Worm (Caenorhabditis elegans) whole organism, dauer: ENCODE data around the gene cyp-33C1.
"Not testable (repeated sequence)": the region's sequence is repeated elsewhere in the genome, so short reads cannot be mapped to it uniquely, and the experiment has no call there.

Experiments used
- unc-62 ChIP-seq: sonication (generic microtip); optimal IDR thresholded peaks from 2 replicates; lab custom pipeline; 2017; ENCODE audit warnings: missing biosample characterization, missing genetic modification reagents, missing genetic modification characterization

cyp-33C1 gene

DNA sequence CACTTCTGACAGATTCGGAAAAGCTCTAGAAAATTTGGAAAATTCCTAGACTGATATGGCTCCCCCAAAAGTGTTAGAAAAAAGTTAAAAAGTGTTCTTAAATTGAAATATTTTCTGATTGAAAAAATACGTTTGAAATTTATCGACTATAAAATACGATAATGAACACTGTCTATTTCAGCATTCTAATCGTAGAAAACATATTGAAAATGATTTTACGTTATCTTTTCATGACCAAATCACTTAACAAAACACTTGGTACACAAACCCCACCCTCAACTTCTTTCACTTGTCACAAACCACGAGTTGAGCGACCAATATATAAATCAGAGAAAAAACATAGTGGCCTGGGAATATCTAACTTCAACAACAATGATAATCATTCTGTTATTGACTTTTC is at the start of gene cyp-33C1:
Gene cyp-33C1 (plus strand): TSS at position 301 of the 400 bp plus-strand sequence.
- TF ChIP-seq unc-62: no peak

DNA sequence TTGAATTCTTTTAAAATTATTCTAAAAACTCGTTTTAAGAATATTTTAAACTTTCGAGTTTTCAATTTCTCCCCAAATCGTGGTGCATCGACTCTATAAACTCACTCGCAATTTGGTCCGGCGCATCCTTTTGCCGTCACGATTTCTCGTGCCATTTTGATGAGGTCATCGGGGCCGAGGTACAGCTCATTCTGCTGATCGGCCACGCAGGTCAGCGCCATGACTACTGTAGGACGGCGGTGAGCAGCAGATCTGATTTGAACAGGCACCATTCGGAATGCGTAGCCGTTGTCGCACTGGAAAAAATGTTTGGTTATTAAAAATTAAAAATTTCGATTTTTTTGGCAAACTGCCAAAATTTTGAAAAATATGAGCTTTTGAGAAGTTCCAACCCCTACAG is 46.6 kb upstream of the cyp-33C1 start:
- no peak for TF ChIP-seq unc-62

ce11 chrV:2133512-2133911 is 45.8 kb upstream of the cyp-33C1 start:
- TF ChIP-seq unc-62: no peak

- no peak for TF ChIP-seq unc-62
These were observed 45.0 kb upstream of the cyp-33C1 start for ce11 chrV:2134340-2134739.

ce11 chrV:2135323-2135722 is 44.0 kb upstream of the cyp-33C1 start:
- no peak for TF ChIP-seq unc-62

- TF ChIP-seq unc-62: no peak
These were observed 42.3 kb upstream of the cyp-33C1 start for ce11 chrV:2137010-2137409.

ce11 chrV:2138287-2138686 is 41.0 kb upstream of the cyp-33C1 start:
- no peak for TF ChIP-seq unc-62

DNA sequence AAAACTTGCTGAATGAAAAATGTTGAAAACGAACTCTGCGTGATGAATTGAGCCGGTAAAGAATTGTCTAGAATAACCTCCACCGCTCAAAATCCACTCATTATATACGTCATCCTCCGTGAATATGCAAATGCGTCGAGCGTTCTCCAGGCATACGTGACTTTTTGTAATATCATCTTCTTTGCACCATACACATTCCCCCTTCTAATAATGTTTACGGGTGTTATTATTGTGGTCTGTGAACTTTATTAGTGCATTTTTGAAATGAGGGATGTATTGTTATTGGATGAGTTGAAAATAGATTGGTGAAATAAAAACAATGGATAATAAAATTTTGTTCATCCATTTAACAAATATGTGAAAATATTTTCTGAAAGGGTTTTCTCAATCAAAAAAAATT is 39.4 kb upstream of the cyp-33C1 start, which contains the start of gene F22F7.7:
Gene F22F7.7 (minus strand): TSS at position 125 of the 400 bp plus-strand sequence.
- no peak for TF ChIP-seq unc-62

DNA sequence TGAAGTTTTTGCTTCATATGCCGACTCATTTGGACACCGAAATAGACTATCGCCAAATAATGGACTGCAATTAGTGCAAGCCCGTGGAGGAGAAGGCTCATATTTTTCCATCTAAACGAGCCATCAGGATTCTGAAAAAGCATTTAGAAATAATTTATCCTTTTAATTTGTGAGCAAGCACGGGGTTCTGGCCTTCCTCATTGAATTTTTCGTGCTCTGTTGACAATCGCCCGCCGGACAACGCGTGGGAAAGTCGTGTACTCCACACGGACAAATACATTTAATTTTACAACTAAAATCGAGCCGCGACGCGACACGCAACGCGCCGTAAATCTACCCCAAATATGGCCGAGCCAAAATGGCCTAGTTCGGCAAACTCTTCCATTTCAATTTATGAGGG is 34.9 kb upstream of the cyp-33C1 start, which contains the start of gene F22F7.12:
Gene F22F7.12 (minus strand): TSS at position 101 of the 400 bp plus-strand sequence.
- TF ChIP-seq unc-62: not testable (repeated sequence)

DNA sequence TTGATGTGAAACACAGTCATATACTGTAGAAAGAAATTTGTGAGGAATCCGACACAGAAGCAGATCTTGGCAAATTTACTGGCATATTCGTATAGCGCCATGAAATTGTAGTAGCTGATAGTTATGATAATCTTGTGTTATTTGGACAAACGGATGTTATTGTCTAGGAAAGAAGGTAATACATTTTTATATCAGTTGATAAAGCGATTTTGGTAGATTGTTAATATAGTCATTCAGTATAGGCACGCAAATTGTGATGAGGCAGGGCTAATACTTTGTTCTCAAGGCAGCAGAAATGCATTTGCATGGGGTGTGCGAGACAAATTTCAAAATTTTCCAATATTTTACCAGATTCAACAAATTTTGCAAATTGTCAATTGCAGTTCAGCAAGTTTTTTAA is 33.3 kb upstream of the cyp-33C1 start, which contains the start of gene str-52:
Gene str-52 (minus strand): TSS at position 101 of the 400 bp plus-strand sequence.
- no peak for TF ChIP-seq unc-62

- TF ChIP-seq unc-62: no peak
These were observed 32.5 kb upstream of the cyp-33C1 start, which contains the start of gene srbc-20 for ce11 chrV:2146795-2147194. srbc-20 (plus strand) TSS chrV:2147095.

DNA sequence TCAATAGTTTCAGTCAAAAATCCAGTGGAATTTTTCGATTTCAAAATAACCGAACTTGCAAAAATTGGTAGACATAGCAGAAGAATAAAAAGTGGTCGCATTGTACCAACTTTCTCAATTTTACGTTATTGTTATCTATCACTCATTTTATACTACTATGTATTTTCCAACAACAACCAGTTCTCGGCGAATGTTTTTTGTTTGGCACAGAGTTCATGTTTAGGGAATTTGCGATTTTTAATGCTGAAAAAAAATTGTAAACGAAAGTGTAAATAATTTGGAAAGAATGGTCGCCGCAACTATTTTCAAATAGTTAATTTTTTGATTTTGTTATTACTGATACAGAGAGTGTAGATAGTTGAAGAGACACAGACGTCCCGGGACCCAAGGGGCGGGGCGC is 29.9 kb upstream of the cyp-33C1 start, which contains the start of gene C45H4.21:
Gene C45H4.21 (minus strand): TSS at position 101 of the 400 bp plus-strand sequence.
- no peak for TF ChIP-seq unc-62

DNA sequence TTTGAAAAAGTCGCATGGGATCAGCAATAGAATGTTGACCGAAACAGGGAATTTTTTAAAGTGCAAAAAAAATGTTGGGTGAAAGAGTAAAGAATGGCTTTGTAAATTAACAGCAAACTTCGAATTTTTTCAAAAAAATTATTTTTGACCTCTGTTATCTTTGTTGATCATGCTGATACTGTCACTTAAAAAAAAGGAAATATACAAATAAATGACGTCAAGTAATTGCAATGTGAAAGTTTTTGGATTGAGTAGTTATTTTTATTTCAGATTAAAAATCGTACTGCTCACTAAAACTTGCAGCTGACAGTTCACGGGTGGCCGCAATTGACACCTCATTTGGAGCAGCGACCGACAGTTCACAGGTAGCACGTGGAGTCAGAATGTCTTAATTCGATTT is 28.4 kb upstream of the cyp-33C1 start, which contains the start of gene C45H4.13:
Gene C45H4.13 (minus strand): TSS at position 101 of the 400 bp plus-strand sequence.
- no peak for TF ChIP-seq unc-62

- no peak for TF ChIP-seq unc-62
These were observed 27.9 kb upstream of the cyp-33C1 start, which contains the start of gene srbc-24 for ce11 chrV:2151458-2151857. srbc-24 (plus strand) TSS chrV:2151758.

DNA sequence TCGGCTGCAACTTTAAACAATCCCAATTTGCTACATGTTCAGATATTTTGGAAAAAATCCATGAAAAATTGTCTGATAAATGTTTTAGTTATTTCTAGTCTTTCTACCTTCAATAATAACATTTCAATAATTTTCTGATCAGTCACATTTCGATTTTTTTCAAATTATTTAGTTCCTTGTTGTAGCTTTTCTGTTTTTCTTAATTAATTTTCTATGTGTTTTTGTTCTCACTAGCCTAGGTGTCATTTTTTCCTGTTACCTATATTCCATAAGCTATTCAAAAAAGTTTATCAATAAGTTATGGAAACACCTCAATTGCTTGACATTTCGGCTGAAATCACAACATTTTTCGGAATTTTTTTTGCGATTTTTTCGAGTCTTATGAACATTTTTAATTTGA is 26.0 kb upstream of the cyp-33C1 start, which contains the start of gene srbc-23:
Gene srbc-23 (plus strand): TSS at position 301 of the 400 bp plus-strand sequence.
- no peak for TF ChIP-seq unc-62

DNA sequence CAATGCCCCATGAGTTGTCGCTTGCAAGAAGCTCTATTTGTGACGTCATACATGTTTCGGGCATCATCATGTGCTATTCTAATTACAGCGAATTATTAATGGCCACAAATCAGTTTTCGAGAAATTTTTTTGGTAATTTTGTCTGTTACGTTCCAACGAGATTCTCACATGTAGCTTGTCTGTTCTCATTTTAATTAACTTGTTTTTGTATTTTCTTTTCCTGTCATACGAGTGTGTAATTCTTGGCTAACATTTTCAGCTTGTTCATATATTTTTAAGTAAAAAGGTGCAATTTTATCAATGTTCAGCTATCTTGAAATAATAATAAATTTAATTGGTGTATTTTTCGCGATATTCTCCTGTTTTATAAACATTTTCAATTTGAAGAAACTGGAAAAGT is 24.1 kb upstream of the cyp-33C1 start, which contains the start of gene srbc-21:
Gene srbc-21 (plus strand): TSS at position 301 of the 400 bp plus-strand sequence.
- TF ChIP-seq unc-62: no peak

- no peak for TF ChIP-seq unc-62
These were observed 22.5 kb upstream of the cyp-33C1 start, which contains the start of gene srbc-22 for ce11 chrV:2156830-2157229. srbc-22 (plus strand) TSS chrV:2157130.

DNA sequence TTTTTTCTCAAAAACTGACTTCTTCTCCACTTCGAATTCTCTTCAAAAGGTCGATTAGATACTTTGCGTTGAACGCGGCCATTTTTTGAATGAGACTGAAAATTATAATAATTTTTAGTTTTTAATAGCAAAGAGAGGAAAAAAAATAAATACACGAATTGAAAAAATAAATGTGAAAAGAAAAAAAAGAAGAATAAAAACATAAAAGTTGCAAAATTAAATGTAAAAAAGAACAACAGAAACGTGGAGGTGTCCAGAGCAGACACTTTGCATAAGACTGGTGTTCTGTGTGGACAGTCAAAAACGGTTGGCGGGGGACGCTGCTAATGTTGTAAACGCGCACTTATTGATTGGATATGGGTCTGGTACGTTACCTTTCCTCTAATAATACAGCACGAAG is 20.0 kb upstream of the cyp-33C1 start, which contains the start of gene C45H4.14:
Gene C45H4.14 (minus strand): TSS at position 101 of the 400 bp plus-strand sequence.
- TF ChIP-seq unc-62: no peak
